Fruit fly (Drosophila melanogaster) whole organism, embryonic: ENCODE data around the gene Rab14.

Source experiments
- Bgb ChIP-seq: fragments of 200-800 bp; sonication (Bioruptor generic); IDR thresholded peaks from 2 replicates; pipeline ENCODE4 v1.3.6; 2022; ENCODE audit warnings: missing biosample characterization, missing genetic modification characterization; ENCODE audit not compliant: partially characterized antibody
- C15 ChIP-seq: fragments of 200-800 bp; sonication (Bioruptor generic); IDR thresholded peaks from 3 replicates; pipeline ENCODE4 v1.3.6; 2022; ENCODE audit warnings: missing biosample characterization, missing genetic modification characterization
- CG10565 ChIP-seq: fragments of 200-800 bp; sonication (Bioruptor generic); optimal IDR thresholded peaks from 3 replicates; lab custom pipeline; 2016; ENCODE audit warnings: missing biosample characterization, mild to moderate bottlenecking, missing genetic modification characterization
- CG12155 ChIP-seq: fragments of 200-800 bp; sonication (Bioruptor generic); optimal IDR thresholded peaks from 3 replicates; lab custom pipeline; 2016; ENCODE audit warnings: missing biosample characterization, missing genetic modification characterization
- CG13894 ChIP-seq: fragments of 200-800 bp; sonication (Bioruptor generic); optimal IDR thresholded peaks from 3 replicates; lab custom pipeline; 2018; ENCODE audit warnings: missing biosample characterization, mild to moderate bottlenecking, missing genetic modification characterization, moderate library complexity
- CG14860 ChIP-seq: fragments of 200-800 bp; sonication (Bioruptor generic); IDR thresholded peaks from 3 replicates; pipeline ENCODE4 v1.3.6; 2022; ENCODE audit warnings: missing biosample characterization, missing genetic modification characterization; ENCODE audit not compliant: partially characterized antibody
- CG16813 ChIP-seq: fragments of 200-800 bp; sonication (Bioruptor generic); IDR thresholded peaks from 3 replicates; pipeline ENCODE4 v1.3.6; 2022; ENCODE audit warnings: missing biosample characterization, missing genetic modification characterization; ENCODE audit not compliant: partially characterized antibody
- CG16863 ChIP-seq: fragments of 200-800 bp; sonication (Bioruptor generic); optimal IDR thresholded peaks from 3 replicates; lab custom pipeline; 2016; ENCODE audit warnings: missing biosample characterization, missing genetic modification characterization
- CG17361 ChIP-seq: fragments of 200-800 bp; sonication (Bioruptor generic); IDR thresholded peaks from 3 replicates; pipeline ENCODE4 v1.3.6; 2022; ENCODE audit warnings: missing biosample characterization, missing genetic modification characterization
- CG2678 ChIP-seq: fragments of 200-800 bp; sonication (Bioruptor generic); optimal IDR thresholded peaks from 3 replicates; lab custom pipeline; 2019; ENCODE audit warnings: missing biosample characterization, mild to moderate bottlenecking, missing genetic modification characterization, moderate library complexity
- CG4328 ChIP-seq: fragments of 200-800 bp; sonication (Bioruptor generic); optimal IDR thresholded peaks from 3 replicates; lab custom pipeline; 2017; ENCODE audit warnings: missing biosample characterization, missing genetic modification reagents, missing genetic modification characterization
- CG4404 ChIP-seq: fragments of 200-800 bp; sonication (Bioruptor generic); IDR thresholded peaks from 2 replicates; pipeline ENCODE4 v1.3.6; 2022; ENCODE audit warnings: missing biosample characterization, missing genetic modification characterization
- CG4617 ChIP-seq: fragments of 200-800 bp; sonication (Bioruptor generic); optimal IDR thresholded peaks from 3 replicates; lab custom pipeline; 2016; ENCODE audit warnings: missing biosample characterization, missing genetic modification characterization, borderline replicate concordance
- CG6765 ChIP-seq: fragments of 200-800 bp; sonication (Bioruptor generic); optimal IDR thresholded peaks from 3 replicates; lab custom pipeline; 2017; ENCODE audit warnings: missing biosample characterization, mild to moderate bottlenecking, missing genetic modification characterization
- CG7357 ChIP-seq: fragments of 200-800 bp; sonication (Bioruptor generic); IDR thresholded peaks from 3 replicates; pipeline ENCODE4 v1.3.6; 2022; ENCODE audit warnings: missing biosample characterization, missing genetic modification characterization
- CG7987 ChIP-seq: fragments of 200-800 bp; sonication (Bioruptor generic); optimal IDR thresholded peaks from 2 replicates; lab custom pipeline; 2018; ENCODE audit warnings: missing biosample characterization, mild to moderate bottlenecking, missing genetic modification characterization, moderate library complexity
- CG8388 ChIP-seq: fragments of 200-800 bp; sonication (Bioruptor generic); optimal IDR thresholded peaks from 2 replicates; lab custom pipeline; 2019; ENCODE audit warnings: missing biosample characterization, mild to moderate bottlenecking, missing genetic modification characterization, moderate library complexity
- CG9727 ChIP-seq: fragments of 200-800 bp; sonication (Bioruptor generic); optimal IDR thresholded peaks from 3 replicates; lab custom pipeline; 2017; ENCODE audit warnings: missing biosample characterization, mild to moderate bottlenecking, missing genetic modification characterization
- Camta ChIP-seq: fragments of 200-800 bp; sonication (Bioruptor generic); optimal IDR thresholded peaks from 2 replicates; lab custom pipeline; 2016; ENCODE audit warnings: missing biosample characterization, missing genetic modification characterization
- Dek ChIP-seq: fragments of 200-800 bp; sonication (Bioruptor generic); optimal IDR thresholded peaks from 3 replicates; lab custom pipeline; 2019; ENCODE audit warnings: missing biosample characterization, mild to moderate bottlenecking, missing genetic modification characterization, moderate library complexity
- ERR ChIP-seq: fragments of 200-800 bp; sonication (Bioruptor generic); optimal IDR thresholded peaks from 2 replicates; lab custom pipeline; 2016; ENCODE audit warnings: missing biosample characterization, missing genetic modification characterization
- Kr ChIP-seq: fragments of 200-800 bp; sonication (Bioruptor generic); optimal IDR thresholded peaks from 2 replicates; lab custom pipeline; 2017; ENCODE audit warnings: missing biosample characterization, mild to moderate bottlenecking, missing genetic modification characterization
- Lim3 ChIP-seq: fragments of 200-800 bp; sonication (Bioruptor generic); IDR thresholded peaks from 2 replicates; pipeline ENCODE4 v1.3.6; 2022; ENCODE audit warnings: missing biosample characterization, missing genetic modification characterization
- TFAM ChIP-seq: fragments of 200-800 bp; sonication (Bioruptor generic); optimal IDR thresholded peaks from 2 replicates; lab custom pipeline; 2017; ENCODE audit warnings: missing biosample characterization, missing genetic modification characterization, inconsistent platforms
- Vsx1 ChIP-seq: fragments of 200-800 bp; sonication (Bioruptor generic); optimal IDR thresholded peaks from 2 replicates; lab custom pipeline; 2017; ENCODE audit warnings: missing biosample characterization, mild to moderate bottlenecking, missing genetic modification characterization, missing genetic modification reagents
- amos ChIP-seq: fragments of 200-800 bp; sonication (Bioruptor generic); IDR thresholded peaks from 2 replicates; pipeline ENCODE4 v1.3.6; 2022; ENCODE audit warnings: missing biosample characterization, missing genetic modification characterization; ENCODE audit not compliant: partially characterized antibody
- aop ChIP-seq: fragments of 200-800 bp; sonication (Bioruptor generic); IDR thresholded peaks from 2 replicates; pipeline ENCODE4 v1.3.6; 2022; ENCODE audit warnings: missing biosample characterization, missing genetic modification characterization
- chn ChIP-seq: fragments of 200-800 bp; sonication (Bioruptor generic); optimal IDR thresholded peaks from 2 replicates; lab custom pipeline; 2016; ENCODE audit warnings: missing biosample characterization, missing genetic modification characterization
- da ChIP-seq: fragments of 200-800 bp; sonication (Bioruptor generic); optimal IDR thresholded peaks from 2 replicates; lab custom pipeline; 2016; ENCODE audit warnings: missing biosample characterization, missing genetic modification characterization
- dimm ChIP-seq: fragments of 200-800 bp; sonication (Bioruptor generic); IDR thresholded peaks from 2 replicates; pipeline ENCODE4 v1.3.6; 2022; ENCODE audit warnings: missing biosample characterization, missing genetic modification characterization
- emc ChIP-seq: fragments of 200-800 bp; sonication (Bioruptor generic); optimal IDR thresholded peaks from 2 replicates; lab custom pipeline; 2016; ENCODE audit warnings: missing biosample characterization, missing genetic modification characterization
- en ChIP-seq: fragments of 200-800 bp; sonication (Bioruptor generic); optimal IDR thresholded peaks from 2 replicates; lab custom pipeline; 2016; ENCODE audit warnings: missing biosample characterization, missing genetic modification characterization
- ewg ChIP-seq: fragments of 200-800 bp; sonication (Bioruptor generic); optimal IDR thresholded peaks from 3 replicates; lab custom pipeline; 2017; ENCODE audit warnings: mild to moderate bottlenecking, missing biosample characterization, missing genetic modification reagents, missing genetic modification characterization
- eyg ChIP-seq: fragments of 200-800 bp; sonication (Bioruptor generic); optimal IDR thresholded peaks from 3 replicates; lab custom pipeline; 2016; ENCODE audit warnings: missing biosample characterization, missing genetic modification characterization
- fu2 ChIP-seq: fragments of 200-800 bp; sonication (Bioruptor generic); optimal IDR thresholded peaks from 2 replicates; lab custom pipeline; 2016; ENCODE audit warnings: missing biosample characterization, missing genetic modification characterization
- gem ChIP-seq: fragments of 200-800 bp; sonication (Bioruptor generic); optimal IDR thresholded peaks from 2 replicates; lab custom pipeline; 2019; ENCODE audit warnings: missing biosample characterization, mild to moderate bottlenecking, missing genetic modification characterization, moderate library complexity
- gsb ChIP-seq: fragments of 200-800 bp; sonication (Bioruptor generic); IDR thresholded peaks from 2 replicates; pipeline ENCODE4 v1.3.6; 2022; ENCODE audit warnings: missing biosample characterization, missing genetic modification characterization
- gt ChIP-seq: fragments of 200-800 bp; sonication (Bioruptor generic); IDR thresholded peaks from 2 replicates; pipeline ENCODE4 v1.3.6; 2022; ENCODE audit warnings: missing biosample characterization, missing genetic modification characterization
- hb ChIP-seq: fragments of 200-800 bp; sonication (Bioruptor generic); IDR thresholded peaks from 3 replicates; pipeline ENCODE4 v1.3.6; 2022; ENCODE audit warnings: missing biosample characterization, missing genetic modification characterization; ENCODE audit not compliant: partially characterized antibody
- hkb ChIP-seq, 2 experiments: fragments of 200-800 bp in 1 of 2; fragments of >200 bp in 1 of 2; sonication (Bioruptor generic) in 1 of 2; IDR thresholded peaks in 1 of 2; optimal IDR thresholded peaks in 1 of 2; 2 replicates each; pipeline versions ENCODE4 v1.3.6 to Lab custom; 2017 to 2022; ENCODE audit warnings: missing biosample characterization in 1 of 2, missing genetic modification characterization in 1 of 2
- ken ChIP-seq: fragments of 200-800 bp; sonication (Bioruptor generic); IDR thresholded peaks from 3 replicates; pipeline ENCODE4 v1.3.6; 2022; ENCODE audit warnings: missing biosample characterization, missing genetic modification characterization
- oc ChIP-seq: fragments of 200-800 bp; sonication (Bioruptor generic); optimal IDR thresholded peaks from 2 replicates; lab custom pipeline; 2018; ENCODE audit warnings: missing biosample characterization, mild to moderate bottlenecking, missing genetic modification characterization, moderate library complexity
- pan ChIP-seq, 4 experiments: fragments of >200 bp in 3 of 4; fragments of 200-800 bp in 1 of 4; sonication (Bioruptor generic) in 1 of 4; optimal IDR thresholded peaks in 3 of 4; IDR thresholded peaks in 1 of 4; 2 replicates each; pipeline versions ENCODE4 v1.3.6 to Lab custom; 2017 to 2022; ENCODE audit warnings: missing biosample characterization in 2 of 4, missing genetic modification characterization in 2 of 4, mixed read lengths in 1 of 4
- peb ChIP-seq: fragments of 200-800 bp; sonication (Bioruptor generic); IDR thresholded peaks from 2 replicates; pipeline ENCODE4 v1.3.6; 2022; ENCODE audit warnings: missing biosample characterization, missing genetic modification characterization
- shn ChIP-seq: fragments of 200-800 bp; sonication (Bioruptor generic); optimal IDR thresholded peaks from 3 replicates; lab custom pipeline; 2016; ENCODE audit warnings: missing biosample characterization, missing genetic modification characterization
- sisA ChIP-seq: fragments of 200-800 bp; sonication (Bioruptor generic); IDR thresholded peaks from 2 replicates; pipeline ENCODE4 v1.3.6; 2022; ENCODE audit warnings: missing biosample characterization, missing genetic modification characterization
- trh ChIP-seq: fragments of 200-800 bp; sonication (Bioruptor generic); optimal IDR thresholded peaks from 2 replicates; lab custom pipeline; 2016; ENCODE audit warnings: missing biosample characterization, missing genetic modification characterization
- unc-4 ChIP-seq: fragments of 200-800 bp; sonication (Bioruptor generic); IDR thresholded peaks from 2 replicates; pipeline ENCODE4 v1.3.6; 2022; ENCODE audit warnings: missing biosample characterization, missing genetic modification characterization; ENCODE audit not compliant: partially characterized antibody
- vfl ChIP-seq: fragments of 200-800 bp; sonication (Bioruptor generic); optimal IDR thresholded peaks from 2 replicates; lab custom pipeline; 2016; ENCODE audit warnings: missing biosample characterization, missing genetic modification characterization

Rab14 gene

DNA sequence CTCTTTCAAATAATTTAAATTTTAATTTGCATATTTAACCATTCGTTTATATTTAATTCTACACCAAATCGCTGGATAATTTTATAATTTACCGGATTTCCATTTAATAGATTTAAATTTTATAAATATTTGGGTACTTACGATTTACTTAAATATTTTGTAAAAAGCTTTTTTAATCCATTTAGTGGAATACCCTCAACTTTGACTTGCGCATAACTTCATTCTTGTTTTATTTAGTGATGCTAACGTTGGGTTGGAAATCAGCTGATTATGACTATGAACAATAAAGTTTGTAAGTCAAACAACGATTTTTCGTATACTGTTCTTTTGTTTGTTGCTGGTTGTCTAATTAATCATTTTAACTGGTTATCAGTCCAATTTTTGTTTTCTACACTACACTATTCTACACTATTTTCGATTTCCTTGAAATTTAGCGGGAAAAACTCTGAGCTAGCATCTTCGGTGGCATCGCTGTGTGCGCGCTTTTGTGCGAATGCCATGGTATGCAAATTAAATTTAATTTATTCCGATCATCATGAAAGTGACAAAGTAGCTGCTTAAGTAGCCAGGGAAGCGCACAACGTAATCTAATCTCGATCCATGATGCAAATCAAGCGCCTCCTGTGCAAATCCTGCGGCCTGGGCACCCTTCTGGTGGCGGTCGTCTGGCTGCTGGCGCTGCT lies 4.0 kb downstream of the Rab14 start, which contains the start of gene Pgant35A (continued):
- TF ChIP-seq CG16813 (GFP tag; lab: Robert Waterston, UW) (no peak), emc (GFP tag; lab: Kevin White, UChicago) (no peak), gem (tag; lab: Kevin White, UChicago) (peak; percentile 69), CG8388 (GFP tag; lab: Kevin White, UChicago) (peak; percentile 28), CG16863 (GFP tag; lab: Kevin White, UChicago) (no peak), fu2 (peak; percentile 28), Kr (no peak), hkb (optimal IDR thresholded peaks at IDR 0.05; lab: Kevin White, UChicago) (peak; percentile 9), hkb (GFP tag; IDR thresholded peaks at IDR 0.05; lab: Robert Waterston, UW) (no peak), shn (GFP tag; lab: Kevin White, UChicago) (peak; percentile 25), ERR (no peak), Bgb (GFP tag; lab: Robert Waterston, UW) (no peak), CG14860 (no peak), eyg (GFP tag; lab: Kevin White, UChicago) (no peak), hb (no peak), gt (GFP tag; lab: Robert Waterston, UW) (no peak), CG6765 (no peak), ken (GFP tag; lab: Robert Waterston, UW) (no peak), Lim3 (GFP tag; lab: Robert Waterston, UW) (no peak), vfl (peak; percentile 8), gsb (GFP tag; lab: Robert Waterston, UW) (no peak), Vsx1 (GFP tag; lab: Kevin White, UChicago) (peak; percentile 45), ewg (peak; percentile 98), CG12155 (GFP tag; lab: Kevin White, UChicago) (peak; percentile 37), amos (GFP tag; lab: Robert Waterston, UW) (no peak), CG9727 (GFP tag; lab: Kevin White, UChicago) (peak; percentile 20), oc (tag; lab: Kevin White, UChicago) (no peak), dimm (GFP tag; lab: Robert Waterston, UW) (no peak), sisA (GFP tag; lab: Robert Waterston, UW) (no peak), trh (no peak), CG4404 (GFP tag; lab: Robert Waterston, UW) (no peak), Dek (peak; percentile 31), chn (no peak), TFAM (GFP tag; lab: Kevin White, UChicago) (no peak), CG17361 (GFP tag; lab: Robert Waterston, UW) (peak; percentile 70; the same call in 2 of the 3 replicates), CG10565 (GFP tag; lab: Kevin White, UChicago) (no peak), CG7357 (no peak), aop (GFP tag; lab: Robert Waterston, UW) (no peak), CG4328 (no peak), Camta (no peak), CG13894 (peak; percentile 44), CG7987 (no peak), C15 (no peak), pan (optimal IDR thresholded peaks at IDR 0.05; lab: Kevin White, UChicago) (no peak), pan (GFP tag; optimal IDR thresholded peaks at IDR 0.05 in 1 of 2, IDR thresholded peaks at IDR 0.05 in 1 of 2) (peak in 1 of 2 experiments; percentile 40), CG2678 (peak; percentile 61), CG4617 (GFP tag; lab: Kevin White, UChicago) (peak; percentile 69), da (GFP tag; lab: Kevin White, UChicago) (no peak), peb (GFP tag; lab: Robert Waterston, UW) (no peak), en (GFP tag; lab: Kevin White, UChicago) (no peak), unc-4 (GFP tag; lab: Robert Waterston, UW) (no peak)
